Fruit fly (Drosophila melanogaster) whole organism, adult: Measurements from ENCODE around the gene Cyp4c3.

Experiments used
- CG11617 ChIP-seq: fragments of 200-800 bp; sonication (Bioruptor generic); optimal IDR thresholded peaks from 2 replicates; lab custom pipeline; 2017; ENCODE audit warnings: mild to moderate bottlenecking, missing biosample characterization, missing genetic modification reagents, missing genetic modification characterization
- CG12768 ChIP-seq: fragments of 200-800 bp; sonication (Bioruptor generic); optimal IDR thresholded peaks from 2 replicates; lab custom pipeline; 2017; ENCODE audit warnings: missing biosample characterization, missing genetic modification characterization, mild to moderate bottlenecking, moderate library complexity, missing genetic modification reagents
- CG14711 ChIP-seq: fragments of 200-800 bp; sonication (Bioruptor generic); optimal IDR thresholded peaks from 2 replicates; lab custom pipeline; 2018; ENCODE audit warnings: missing biosample characterization, mild to moderate bottlenecking, missing genetic modification characterization, moderate library complexity
- CG1620 ChIP-seq: fragments of 200-800 bp; sonication (Bioruptor generic); optimal IDR thresholded peaks from 2 replicates; lab custom pipeline; 2016; ENCODE audit warnings: missing biosample characterization, missing genetic modification characterization
- CG33017 ChIP-seq: fragments of 200-800 bp; sonication (Bioruptor generic); optimal IDR thresholded peaks from 2 replicates; lab custom pipeline; 2018; ENCODE audit warnings: missing biosample characterization, mild to moderate bottlenecking, missing genetic modification characterization, moderate library complexity
- CG5204 ChIP-seq: fragments of 200-800 bp; sonication (Bioruptor generic); optimal IDR thresholded peaks from 2 replicates; lab custom pipeline; 2016; ENCODE audit warnings: missing biosample characterization, missing genetic modification characterization
- CG7045 ChIP-seq: fragments of 200-800 bp; sonication (Bioruptor generic); optimal IDR thresholded peaks from 2 replicates; lab custom pipeline; 2017; ENCODE audit warnings: missing biosample characterization, mild to moderate bottlenecking, missing genetic modification characterization
- CG7101 ChIP-seq: fragments of 200-800 bp; sonication (Bioruptor generic); optimal IDR thresholded peaks from 2 replicates; lab custom pipeline; 2018; ENCODE audit warnings: missing biosample characterization, mild to moderate bottlenecking, missing genetic modification characterization, moderate library complexity
- Clk ChIP-seq: fragments of 200-800 bp; sonication (Bioruptor generic); optimal IDR thresholded peaks from 2 replicates; lab custom pipeline; 2017; ENCODE audit warnings: missing biosample characterization, missing genetic modification characterization
- Crg-1 ChIP-seq: fragments of 200-800 bp; sonication (Bioruptor generic); optimal IDR thresholded peaks from 2 replicates; lab custom pipeline; 2016; ENCODE audit warnings: missing biosample characterization, missing genetic modification characterization
- Hr96 ChIP-seq: fragments of 200-800 bp; sonication (Bioruptor generic); optimal IDR thresholded peaks from 2 replicates; lab custom pipeline; 2016; ENCODE audit warnings: missing biosample characterization, missing genetic modification characterization
- Mnt ChIP-seq: fragments of 200-800 bp; sonication (Bioruptor generic); optimal IDR thresholded peaks from 2 replicates; lab custom pipeline; 2016; ENCODE audit warnings: missing biosample characterization, mild to moderate bottlenecking, missing genetic modification characterization
- bab1 ChIP-seq: fragments of 200-800 bp; sonication (Bioruptor generic); optimal IDR thresholded peaks from 3 replicates; lab custom pipeline; 2019; ENCODE audit warnings: missing biosample characterization, mild to moderate bottlenecking, missing genetic modification characterization, moderate library complexity
- cic ChIP-seq: fragments of 200-800 bp; sonication (Bioruptor generic); optimal IDR thresholded peaks from 2 replicates; lab custom pipeline; 2017; ENCODE audit warnings: missing biosample characterization, mild to moderate bottlenecking, missing genetic modification characterization, moderate library complexity
- cnc ChIP-seq, 2 experiments: fragments of >200 bp; optimal IDR thresholded peaks; 2 replicates each; lab custom pipeline; 2017
- kay ChIP-seq: fragments of 200-800 bp; sonication (Bioruptor generic); peaks from one replicate; lab custom pipeline; 2016; ENCODE audit warnings: missing biosample characterization, missing genetic modification characterization, borderline replicate concordance
- ovo ChIP-seq: fragments of 200-800 bp; sonication (Bioruptor generic); optimal IDR thresholded peaks from 2 replicates; lab custom pipeline; 2016; ENCODE audit warnings: missing biosample characterization, missing genetic modification characterization
- pad ChIP-seq: fragments of 200-800 bp; sonication (Bioruptor generic); optimal IDR thresholded peaks from 3 replicates; lab custom pipeline; 2017; ENCODE audit warnings: missing biosample characterization, missing genetic modification characterization, mild to moderate bottlenecking, moderate library complexity, missing genetic modification reagents
- tj ChIP-seq: fragments of 200-800 bp; sonication (Bioruptor generic); optimal IDR thresholded peaks from 3 replicates; lab custom pipeline; 2017; ENCODE audit warnings: missing biosample characterization, mild to moderate bottlenecking, missing genetic modification characterization, moderate library complexity
- toe ChIP-seq: fragments of 200-800 bp; sonication (Bioruptor generic); optimal IDR thresholded peaks from 2 replicates; lab custom pipeline; 2016; ENCODE audit warnings: missing biosample characterization, missing genetic modification characterization

Cyp4c3 gene

dm6 chr3R:30855176-30855575, 38.7 kb upstream of the Cyp4c3 start:
- TF ChIP-seq CG1620 (GFP tag; lab: Kevin White, UChicago) (no peak), toe (GFP tag; lab: Kevin White, UChicago) (no peak), cic (no peak), Crg-1 (no peak), pad (GFP tag; lab: Kevin White, UChicago) (no peak), Hr96 (GFP tag; lab: Kevin White, UChicago) (no peak), bab1 (GFP tag; lab: Kevin White, UChicago) (no peak), ovo (GFP tag; lab: Kevin White, UChicago) (no peak), cnc (optimal IDR thresholded peaks at IDR 0.05; lab: Kevin White, UChicago) (no peak), CG33017 (tag; lab: Kevin White, UChicago) (no peak), CG12768 (GFP tag; lab: Kevin White, UChicago) (no peak)

- no peak for TF ChIP-seq tj (GFP tag; lab: Kevin White, UChicago)
- TF ChIP-seq Mnt (GFP tag; lab: Kevin White, UChicago), result no peak
- no peak for TF ChIP-seq CG7045
- no peak for TF ChIP-seq ovo (GFP tag; lab: Kevin White, UChicago)
- TF ChIP-seq CG5204 (GFP tag; lab: Kevin White, UChicago), result no peak
- TF ChIP-seq CG7101 (tag; lab: Kevin White, UChicago), result no peak
- no peak for TF ChIP-seq CG1620 (GFP tag; lab: Kevin White, UChicago)
- no peak for TF ChIP-seq CG11617 (GFP tag; lab: Kevin White, UChicago)
- no peak for TF ChIP-seq CG33017 (tag; lab: Kevin White, UChicago)
- no peak for TF ChIP-seq CG14711 (tag; lab: Kevin White, UChicago)
- no peak for TF ChIP-seq bab1 (GFP tag; lab: Kevin White, UChicago)
- no peak for TF ChIP-seq toe (GFP tag; lab: Kevin White, UChicago)
- no peak for TF ChIP-seq kay (GFP tag; lab: Kevin White, UChicago)
- TF ChIP-seq cnc (optimal IDR thresholded peaks at IDR 0.05; lab: Kevin White, UChicago), result no peak
- TF ChIP-seq Hr96 (GFP tag; lab: Kevin White, UChicago), result no peak
Measured at dm6 chr3R:30856596-30856995, 37.2 kb upstream of the Cyp4c3 start.

dm6 chr3R:30859901-30860560, 33.8 kb upstream of the Cyp4c3 start:
- TF ChIP-seq toe (GFP tag; lab: Kevin White, UChicago) (no peak), Hr96 (GFP tag; lab: Kevin White, UChicago) (no peak), kay (GFP tag; lab: Kevin White, UChicago) (no peak), Crg-1 (no peak), tj (GFP tag; lab: Kevin White, UChicago) (no peak)

DNA sequence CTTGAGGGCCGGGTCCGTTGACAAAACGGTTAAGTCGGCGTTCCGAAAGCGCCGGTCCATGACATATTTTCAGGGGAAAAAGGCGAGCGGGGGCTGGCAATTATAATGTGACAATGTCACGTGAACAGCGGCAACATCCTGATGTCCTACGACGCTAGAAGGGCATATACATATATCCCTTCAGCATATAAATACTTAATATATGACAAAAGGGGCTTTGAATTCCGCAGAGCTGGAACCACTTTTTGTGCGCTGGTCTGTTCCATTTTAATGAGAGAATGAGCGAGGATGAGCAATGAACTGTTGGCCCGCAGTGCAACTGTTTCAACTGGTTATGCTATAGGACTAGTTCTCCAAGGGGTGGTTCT, 33.3 kb upstream of the Cyp4c3 start:
- TF ChIP-seq tj (GFP tag; lab: Kevin White, UChicago) (no peak), bab1 (GFP tag; lab: Kevin White, UChicago) (no peak), CG1620 (GFP tag; lab: Kevin White, UChicago) (no peak), CG33017 (tag; lab: Kevin White, UChicago) (no peak), CG11617 (GFP tag; lab: Kevin White, UChicago) (no peak)

DNA sequence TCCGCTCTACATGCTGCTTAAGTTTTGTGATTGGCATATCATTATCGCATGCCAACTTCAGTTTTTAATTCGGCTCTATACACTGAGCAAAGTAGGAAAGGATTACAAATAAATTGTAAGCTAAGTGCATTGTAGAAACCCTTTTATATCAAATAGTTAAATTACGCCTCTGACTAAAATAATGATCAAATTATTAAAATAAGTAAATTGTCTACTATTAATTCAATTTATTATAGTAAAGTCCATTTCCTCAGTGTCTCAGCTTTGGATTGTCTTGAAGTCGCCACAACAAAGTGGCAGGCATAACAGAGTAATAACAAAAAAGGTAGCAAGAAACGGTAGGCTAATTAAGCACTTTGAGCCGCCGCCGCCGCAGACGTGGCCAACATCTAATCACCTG, 31.4 kb upstream of the Cyp4c3 start:
- TF ChIP-seq Clk (GFP tag; lab: Kevin White, UChicago) (no peak), cnc (optimal IDR thresholded peaks at IDR 0.05; lab: Kevin White, UChicago) (no peak), CG1620 (GFP tag; lab: Kevin White, UChicago) (no peak), Crg-1 (no peak)

- no peak for TF ChIP-seq toe (GFP tag; lab: Kevin White, UChicago)
- no peak for TF ChIP-seq CG7101 (tag; lab: Kevin White, UChicago)
- TF ChIP-seq Mnt (GFP tag; lab: Kevin White, UChicago), result no peak
- TF ChIP-seq ovo (GFP tag; lab: Kevin White, UChicago), result no peak
- TF ChIP-seq CG12768 (GFP tag; lab: Kevin White, UChicago), result no peak
- no peak for TF ChIP-seq Hr96 (GFP tag; lab: Kevin White, UChicago)
- no peak for TF ChIP-seq CG14711 (tag; lab: Kevin White, UChicago)
- TF ChIP-seq CG1620 (GFP tag; lab: Kevin White, UChicago), result no peak
- no peak for TF ChIP-seq Clk (GFP tag; lab: Kevin White, UChicago)
- TF ChIP-seq CG7045, result no peak
- TF ChIP-seq tj (GFP tag; lab: Kevin White, UChicago), result no peak
- no peak for TF ChIP-seq cnc (optimal IDR thresholded peaks at IDR 0.05; lab: Kevin White, UChicago)
- TF ChIP-seq CG11617 (GFP tag; lab: Kevin White, UChicago), result no peak
- TF ChIP-seq pad (GFP tag; lab: Kevin White, UChicago), result no peak
- TF ChIP-seq cic, result no peak
- no peak for TF ChIP-seq Crg-1
- TF ChIP-seq kay (GFP tag; lab: Kevin White, UChicago), result no peak
- no peak for TF ChIP-seq CG33017 (tag; lab: Kevin White, UChicago)
- no peak for TF ChIP-seq CG5204 (GFP tag; lab: Kevin White, UChicago)
- TF ChIP-seq bab1 (GFP tag; lab: Kevin White, UChicago), result no peak
Measured at dm6 chr3R:30863971-30864370, 29.9 kb upstream of the Cyp4c3 start.
